Worm (Caenorhabditis elegans): ENCODE results near the gene Y41D4A.7.

Y41D4A.7 gene

ce11 chrIV:1790677-1791076 lies 29.3 kb upstream of the Y41D4A.7 start:
- TF ChIP-seq lin-11 (tag; optimal IDR thresholded peaks at IDR 0.05) = no peak
- no peak for TF ChIP-seq lin-13 (GFP tag; optimal IDR thresholded peaks at IDR 0.05)
- no peak for TF ChIP-seq ZK546.5 (tag; optimal IDR thresholded peaks at IDR 0.05)
- TF ChIP-seq fos-1 (tag; optimal IDR thresholded peaks at IDR 0.05) = no peak
- no peak for TF ChIP-seq nhr-10 (tag; optimal IDR thresholded peaks at IDR 0.05)
- no peak for TF ChIP-seq mab-5 (tag; optimal IDR thresholded peaks at IDR 0.05)

ce11 chrIV:1785156-1785555 lies 23.8 kb upstream of the Y41D4A.7 start:
- no peak for TF ChIP-seq ztf-4 (tag; optimal IDR thresholded peaks at IDR 0.05)
- TF ChIP-seq mbf-1 (tag; optimal IDR thresholded peaks at IDR 0.05) = no peak
- no peak for TF ChIP-seq nhr-237 (tag; optimal IDR thresholded peaks at IDR 0.05)
- no peak for TF ChIP-seq blmp-1 (tag; optimal IDR thresholded peaks at IDR 0.05; ENCODE audit: insufficient read depth)
- TF ChIP-seq snpc-4 (tag; optimal IDR thresholded peaks at IDR 0.05) = no peak
- no peak for TF ChIP-seq sem-4 (tag; optimal IDR thresholded peaks at IDR 0.05)
- TF ChIP-seq nhr-77 (tag; optimal IDR thresholded peaks at IDR 0.05) = no peak
- no peak for TF ChIP-seq nhr-129 (tag; optimal IDR thresholded peaks at IDR 0.05)
- TF ChIP-seq mab-5 (tag; optimal IDR thresholded peaks at IDR 0.05) = no peak
- TF ChIP-seq R02D3.7 (tag; optimal IDR thresholded peaks at IDR 0.05) = no peak
- TF ChIP-seq ama-1 (optimal IDR thresholded peaks at IDR 0.05) = no peak
- TF ChIP-seq Y55F3AM.14 (GFP tag; optimal IDR thresholded peaks at IDR 0.05) = no peak
- no peak for TF ChIP-seq nhr-12 (tag; optimal IDR thresholded peaks at IDR 0.05)
- TF ChIP-seq nhr-25 (tag; optimal IDR thresholded peaks at IDR 0.05) = no peak
- no peak for TF ChIP-seq sma-3 (GFP tag; optimal IDR thresholded peaks at IDR 0.05)
- no peak for TF ChIP-seq dmd-4 (tag; optimal IDR thresholded peaks at IDR 0.05)
- no peak for TF ChIP-seq sma-9 (GFP tag; optimal IDR thresholded peaks at IDR 0.05)
- no peak for TF ChIP-seq sma-9 (tag; optimal IDR thresholded peaks at IDR 0.05)
- no peak for TF ChIP-seq nhr-11 (tag; optimal IDR thresholded peaks at IDR 0.05)
- no peak for TF ChIP-seq unc-55 (GFP tag; optimal IDR thresholded peaks at IDR 0.05)

ce11 chrIV:1781559-1781958 lies 20.2 kb upstream of the Y41D4A.7 start, which contains the start of gene frpr-19:
frpr-19 (minus strand) TSS chrIV:1781659.
- no peak for TF ChIP-seq fos-1 (tag; optimal IDR thresholded peaks at IDR 0.05)
- TF ChIP-seq lin-11 (tag; optimal IDR thresholded peaks at IDR 0.05) = no peak
- TF ChIP-seq ztf-4 (tag; optimal IDR thresholded peaks at IDR 0.05) = no peak
- TF ChIP-seq sem-4 (tag; optimal IDR thresholded peaks at IDR 0.05) = no peak
- TF ChIP-seq unc-39 (tag; optimal IDR thresholded peaks at IDR 0.05) = no peak
- TF ChIP-seq sma-3 (GFP tag; optimal IDR thresholded peaks at IDR 0.05) = no peak
- no peak for TF ChIP-seq ceh-82 (tag; optimal IDR thresholded peaks at IDR 0.05)
- TF ChIP-seq nhr-6 (tag; optimal IDR thresholded peaks at IDR 0.05) = no peak

ce11 chrIV:1771843-1772242 lies 10.5 kb upstream of the Y41D4A.7 start, which contains the start of gene Y41D4A.1:
Y41D4A.1 (plus strand) TSS chrIV:1772143.
- TF ChIP-seq fos-1 (tag; optimal IDR thresholded peaks at IDR 0.05) (no peak), gmeb-1 (tag; optimal IDR thresholded peaks at IDR 0.05) (no peak), unc-62 (GFP tag; optimal IDR thresholded peaks at IDR 0.05) (no peak), C34F6.9 (tag; optimal IDR thresholded peaks at IDR 0.05) (no peak), lin-11 (tag; optimal IDR thresholded peaks at IDR 0.05) (no peak), peb-1 (tag; optimal IDR thresholded peaks at IDR 0.05) (no peak), ztf-4 (tag; optimal IDR thresholded peaks at IDR 0.05) (no peak), mdl-1 (tag; optimal IDR thresholded peaks at IDR 0.05) (no peak), nhr-21 (tag; optimal IDR thresholded peaks at IDR 0.05) (no peak), ceh-16 (tag; optimal IDR thresholded peaks at IDR 0.05) (no peak), Y55F3AM.14 (GFP tag; optimal IDR thresholded peaks at IDR 0.05) (no peak), nhr-77 (tag; optimal IDR thresholded peaks at IDR 0.05) (no peak), snpc-4 (tag; optimal IDR thresholded peaks at IDR 0.05) (no peak), unc-55 (GFP tag; optimal IDR thresholded peaks at IDR 0.05) (no peak), F13H6.1 (tag; optimal IDR thresholded peaks at IDR 0.05) (no peak), ama-1 (optimal IDR thresholded peaks at IDR 0.05) (no peak), skn-1 (tag; optimal IDR thresholded peaks at IDR 0.05) (no peak), ceh-82 (tag; optimal IDR thresholded peaks at IDR 0.05) (no peak), nhr-6 (tag; optimal IDR thresholded peaks at IDR 0.05) (no peak), zag-1 (tag; optimal IDR thresholded peaks at IDR 0.05) (no peak)
